Worm (Caenorhabditis elegans): ENCODE data around the gene gst-2.

Gene gst-2

ce11 chrIV:10141930-10142505 lies at the start of gene gst-2, which contains the start of the genes gst-4 and dhs-12:
Gene gst-2 (minus strand): TSS chrIV:10142061.
Gene gst-4 (plus strand): TSS chrIV:10142225.
Gene dhs-12 (plus strand): TSS chrIV:10142455.
- TF ChIP-seq flt-1 (GFP tag; IDR thresholded peaks at IDR 0.05): no peak

ce11 chrIV:10191498-10191897 lies 49.6 kb upstream of the gst-2 start:
- TF ChIP-seq tra-4 (tag; optimal IDR thresholded peaks at IDR 0.05) (no peak), aly-1 (tag; optimal IDR thresholded peaks at IDR 0.05) (no peak), flt-1 (GFP tag; IDR thresholded peaks at IDR 0.05) (no peak), ets-7 (tag; optimal IDR thresholded peaks at IDR 0.05) (no peak), scrt-1 (GFP tag; IDR thresholded peaks at IDR 0.05) (no peak), hmg-4 (GFP tag; optimal IDR thresholded peaks at IDR 0.05) (no peak), ceh-36 (tag; optimal IDR thresholded peaks at IDR 0.05) (no peak), B0310.2 (tag; optimal IDR thresholded peaks at IDR 0.05) (no peak), ceh-13 (GFP tag; optimal IDR thresholded peaks at IDR 0.05) (no peak), tbx-11 (GFP tag; IDR thresholded peaks at IDR 0.05) (no peak), pes-1 (GFP tag; IDR thresholded peaks at IDR 0.05) (no peak), hmbx-1 (tag; optimal IDR thresholded peaks at IDR 0.05) (no peak), sea-1 (GFP tag; conservative IDR thresholded peaks at IDR 0.05) (no peak), hnd-1 (tag; optimal IDR thresholded peaks at IDR 0.05) (no peak), ama-1 (optimal IDR thresholded peaks at IDR 0.05) (no peak), tbx-37 (GFP tag; conservative IDR thresholded peaks at IDR 0.05) (no peak), F13C5.2 (tag; optimal IDR thresholded peaks at IDR 0.05) (no peak)

ce11 chrIV:10190586-10190985 lies 48.7 kb upstream of the gst-2 start:
- no peak for TF ChIP-seq hnd-1 (tag; optimal IDR thresholded peaks at IDR 0.05)
- TF ChIP-seq hmbx-1 (tag; optimal IDR thresholded peaks at IDR 0.05): no peak
- no peak for TF ChIP-seq scrt-1 (GFP tag; IDR thresholded peaks at IDR 0.05)
- TF ChIP-seq tbx-37 (GFP tag; conservative IDR thresholded peaks at IDR 0.05): no peak
- TF ChIP-seq ama-1 (optimal IDR thresholded peaks at IDR 0.05): no peak
- TF ChIP-seq tra-4 (tag; optimal IDR thresholded peaks at IDR 0.05): no peak
- no peak for TF ChIP-seq F13C5.2 (tag; optimal IDR thresholded peaks at IDR 0.05)
- no peak for TF ChIP-seq ceh-36 (tag; optimal IDR thresholded peaks at IDR 0.05)
- no peak for TF ChIP-seq tbx-11 (GFP tag; IDR thresholded peaks at IDR 0.05)
- TF ChIP-seq pes-1 (GFP tag; IDR thresholded peaks at IDR 0.05): no peak
- TF ChIP-seq hmg-4 (GFP tag; optimal IDR thresholded peaks at IDR 0.05): no peak
- no peak for TF ChIP-seq B0310.2 (tag; optimal IDR thresholded peaks at IDR 0.05)
- TF ChIP-seq aly-1 (tag; optimal IDR thresholded peaks at IDR 0.05): no peak
- TF ChIP-seq ets-7 (tag; optimal IDR thresholded peaks at IDR 0.05): no peak
- no peak for TF ChIP-seq ceh-13 (GFP tag; optimal IDR thresholded peaks at IDR 0.05)
- no peak for TF ChIP-seq sea-1 (GFP tag; conservative IDR thresholded peaks at IDR 0.05)

- TF ChIP-seq scrt-1 (GFP tag; IDR thresholded peaks at IDR 0.05): no peak
- TF ChIP-seq tra-4 (tag; optimal IDR thresholded peaks at IDR 0.05): no peak
- TF ChIP-seq hmbx-1 (tag; optimal IDR thresholded peaks at IDR 0.05): no peak
- no peak for TF ChIP-seq tbx-37 (GFP tag; conservative IDR thresholded peaks at IDR 0.05)
- no peak for TF ChIP-seq aly-1 (tag; optimal IDR thresholded peaks at IDR 0.05)
- no peak for TF ChIP-seq sea-1 (GFP tag; conservative IDR thresholded peaks at IDR 0.05)
- TF ChIP-seq ama-1 (optimal IDR thresholded peaks at IDR 0.05): no peak
- no peak for TF ChIP-seq ceh-13 (GFP tag; optimal IDR thresholded peaks at IDR 0.05)
- TF ChIP-seq B0310.2 (tag; optimal IDR thresholded peaks at IDR 0.05): no peak
- TF ChIP-seq flt-1 (GFP tag; IDR thresholded peaks at IDR 0.05): no peak
- TF ChIP-seq ceh-36 (tag; optimal IDR thresholded peaks at IDR 0.05): no peak
- TF ChIP-seq pes-1 (GFP tag; IDR thresholded peaks at IDR 0.05): no peak
- TF ChIP-seq hmg-4 (GFP tag; optimal IDR thresholded peaks at IDR 0.05): no peak
- no peak for TF ChIP-seq tbx-11 (GFP tag; IDR thresholded peaks at IDR 0.05)
- no peak for TF ChIP-seq F13C5.2 (tag; optimal IDR thresholded peaks at IDR 0.05)
- TF ChIP-seq hnd-1 (tag; optimal IDR thresholded peaks at IDR 0.05): no peak
- no peak for TF ChIP-seq ets-7 (tag; optimal IDR thresholded peaks at IDR 0.05)
These were observed 46.6 kb upstream of the gst-2 start for ce11 chrIV:10188505-10188904.

ce11 chrIV:10180133-10180749 lies 38.4 kb upstream of the gst-2 start, which contains the start of gene gta-1:
Gene gta-1 (plus strand): TSS chrIV:10180660.
- TF ChIP-seq B0310.2 (tag; optimal IDR thresholded peaks at IDR 0.05) (no peak), tbx-11 (GFP tag; IDR thresholded peaks at IDR 0.05) (no peak), flt-1 (GFP tag; IDR thresholded peaks at IDR 0.05) (no peak), pes-1 (GFP tag; IDR thresholded peaks at IDR 0.05) (no peak), ets-7 (tag; optimal IDR thresholded peaks at IDR 0.05) (no peak), hmg-4 (GFP tag; optimal IDR thresholded peaks at IDR 0.05) (no peak), ceh-13 (GFP tag; optimal IDR thresholded peaks at IDR 0.05) (no peak), hnd-1 (tag; optimal IDR thresholded peaks at IDR 0.05) (no peak), ceh-36 (tag; optimal IDR thresholded peaks at IDR 0.05) (no peak), hmbx-1 (tag; optimal IDR thresholded peaks at IDR 0.05) (no peak), ama-1 (optimal IDR thresholded peaks at IDR 0.05) (no peak), aly-1 (tag; optimal IDR thresholded peaks at IDR 0.05) (no peak), tra-4 (tag; optimal IDR thresholded peaks at IDR 0.05) (no peak)

- no peak for TF ChIP-seq ceh-36 (tag; optimal IDR thresholded peaks at IDR 0.05)
- no peak for TF ChIP-seq B0310.2 (tag; optimal IDR thresholded peaks at IDR 0.05)
- no peak for TF ChIP-seq flt-1 (GFP tag; IDR thresholded peaks at IDR 0.05)
- TF ChIP-seq ama-1 (optimal IDR thresholded peaks at IDR 0.05): no peak
- no peak for TF ChIP-seq scrt-1 (GFP tag; IDR thresholded peaks at IDR 0.05)
- no peak for TF ChIP-seq F13C5.2 (tag; optimal IDR thresholded peaks at IDR 0.05)
- TF ChIP-seq ceh-13 (GFP tag; optimal IDR thresholded peaks at IDR 0.05): no peak
- TF ChIP-seq hmg-4 (GFP tag; optimal IDR thresholded peaks at IDR 0.05): no peak
- TF ChIP-seq hnd-1 (tag; optimal IDR thresholded peaks at IDR 0.05): no peak
- no peak for TF ChIP-seq pes-1 (GFP tag; IDR thresholded peaks at IDR 0.05)
- no peak for TF ChIP-seq hmbx-1 (tag; optimal IDR thresholded peaks at IDR 0.05)
- no peak for TF ChIP-seq aly-1 (tag; optimal IDR thresholded peaks at IDR 0.05)
- no peak for TF ChIP-seq ets-7 (tag; optimal IDR thresholded peaks at IDR 0.05)
- TF ChIP-seq tbx-11 (GFP tag; IDR thresholded peaks at IDR 0.05): no peak
- TF ChIP-seq tra-4 (tag; optimal IDR thresholded peaks at IDR 0.05): no peak
- TF ChIP-seq tbx-37 (GFP tag; conservative IDR thresholded peaks at IDR 0.05): no peak
- TF ChIP-seq sea-1 (GFP tag; conservative IDR thresholded peaks at IDR 0.05): no peak
These were observed 35.9 kb upstream of the gst-2 start, which contains the start of gene mspn-1 for ce11 chrIV:10177779-10178178. Gene mspn-1 (plus strand): TSS chrIV:10177968.

Measured in whole organism, early embryonic.